Fruit fly (Drosophila melanogaster): ENCODE data around the gene Aven.

DNA sequence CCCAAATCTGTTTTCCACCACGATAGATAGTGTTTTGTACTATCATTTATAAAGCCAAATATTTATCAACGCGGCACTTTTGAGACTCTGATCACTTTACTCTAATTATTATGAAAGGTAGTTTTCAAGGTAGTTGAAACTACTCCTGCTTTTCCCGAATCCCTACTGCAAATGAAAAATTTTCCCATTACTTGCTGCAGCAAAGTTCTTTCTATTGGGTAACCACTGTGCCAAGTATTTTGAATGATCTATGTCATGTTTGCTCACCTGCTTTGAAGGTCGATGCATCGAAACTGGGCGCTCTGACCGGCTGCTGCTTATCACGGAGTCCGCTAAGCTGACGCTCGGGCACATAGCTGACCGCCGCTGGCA, 48.1 kb downstream of the Aven start:
- TF ChIP-seq Eip75B (GFP tag; optimal IDR thresholded peaks at IDR 0.05): no peak
- TF ChIP-seq Hr38 (GFP tag; optimal IDR thresholded peaks at IDR 0.05): no peak
- no peak for TF ChIP-seq Blimp-1 (GFP tag; optimal IDR thresholded peaks at IDR 0.05)
- TF ChIP-seq CG15336 (GFP tag; IDR thresholded peaks at IDR 0.05): no peak
- TF ChIP-seq CG16779 (tag; optimal IDR thresholded peaks at IDR 0.05): no peak
- TF ChIP-seq CG3919 (GFP tag; optimal IDR thresholded peaks at IDR 0.05): no peak

Data from whole organism, prepupa.